Worm (Caenorhabditis elegans) whole organism, L1 larva: Measurements from ENCODE around the gene K11H3.2.

Experiments
- C04F5.9 ChIP-seq: sonication (generic microtip); optimal IDR thresholded peaks from 2 replicates; lab custom pipeline; 2016; ENCODE audit warnings: missing genetic modification characterization, missing compliant biosample characterization
- C16A3.4 ChIP-seq: fragments of 150-350 bp; optimal IDR thresholded peaks from 2 replicates; lab custom pipeline; 2014; ENCODE audit warnings: missing biosample characterization, missing genetic modification characterization
- Y116A8C.19 ChIP-seq: sonication (generic microtip); optimal IDR thresholded peaks from 2 replicates; lab custom pipeline; 2016; ENCODE audit warnings: missing compliant biosample characterization, missing genetic modification characterization, borderline replicate concordance
- alr-1 ChIP-seq: fragments of 200-800 bp; sonication (Bioruptor generic); optimal IDR thresholded peaks from 2 replicates; lab custom pipeline; 2018; ENCODE audit warnings: borderline replicate concordance, mild to moderate bottlenecking, missing genetic modification characterization, missing compliant biosample characterization
- ama-1 ChIP-seq: fragments of 150-350 bp; optimal IDR thresholded peaks from 2 replicates; lab custom pipeline; 2014
- ceh-90 ChIP-seq: sonication (generic microtip); optimal IDR thresholded peaks from 2 replicates; lab custom pipeline; 2016; ENCODE audit warnings: missing genetic modification characterization, missing compliant biosample characterization
- dpl-1 ChIP-seq, 3 experiments: fragments of 150-350 bp in 2 of 3; sonication (generic microtip) in 1 of 3; optimal IDR thresholded peaks; 2 replicates each; lab custom pipeline; 2014 to 2017; ENCODE audit warnings: missing biosample characterization in 3 of 3, missing genetic modification characterization in 3 of 3, missing genetic modification reagents in 3 of 3
- dsc-1 ChIP-seq: sonication (generic microtip); optimal IDR thresholded peaks from 2 replicates; lab custom pipeline; 2016; ENCODE audit warnings: mild to moderate bottlenecking, missing genetic modification characterization, missing compliant biosample characterization
- efl-1 ChIP-seq, 4 experiments: fragments of 150-350 bp; optimal IDR thresholded peaks in 3 of 4; peaks in 1 of 4; 1 replicate in 1 of 4; 2 replicates in 3 of 4; lab custom pipeline; 2014; ENCODE audit warnings: missing biosample characterization in 2 of 4, missing genetic modification characterization in 2 of 4, missing genetic modification reagents in 2 of 4
- efl-3 ChIP-seq: fragments of 200-800 bp; sonication (Bioruptor generic); optimal IDR thresholded peaks from 2 replicates; lab custom pipeline; 2018; ENCODE audit warnings: mild to moderate bottlenecking, missing genetic modification characterization, missing compliant biosample characterization
- egl-13 ChIP-seq: sonication (generic microtip); optimal IDR thresholded peaks from 2 replicates; lab custom pipeline; 2016; ENCODE audit warnings: missing genotype, missing genetic modification reagents, missing genetic modification characterization, missing compliant biosample characterization
- elt-2 ChIP-seq: sonication (generic microtip); optimal IDR thresholded peaks from 2 replicates; lab custom pipeline; 2016; ENCODE audit warnings: missing genetic modification characterization, mild to moderate bottlenecking, inconsistent platforms, missing compliant biosample characterization, missing genetic modification reagents
- fkh-8 ChIP-seq: sonication (generic microtip); optimal IDR thresholded peaks from 2 replicates; lab custom pipeline; 2016; ENCODE audit warnings: mild to moderate bottlenecking, missing genetic modification characterization, missing compliant biosample characterization
- irx-1 ChIP-seq: sonication (generic microtip); optimal IDR thresholded peaks from 2 replicates; lab custom pipeline; 2016; ENCODE audit warnings: missing genetic modification characterization, missing compliant biosample characterization
- isw-1 ChIP-seq: fragments of 200-800 bp; sonication (Bioruptor generic); IDR thresholded peaks from 2 replicates; pipeline ENCODE4 v1.3.6; 2022; ENCODE audit warnings: missing genetic modification characterization, missing compliant biosample characterization
- lin-13 ChIP-seq: fragments of 150-350 bp; optimal IDR thresholded peaks from 2 replicates; lab custom pipeline; 2014; ENCODE audit warnings: missing biosample characterization, missing genetic modification reagents, missing genetic modification characterization
- lin-14 ChIP-seq: fragments of 200-800 bp; sonication (Bioruptor generic); optimal IDR thresholded peaks from 2 replicates; lab custom pipeline; 2018; ENCODE audit warnings: mild to moderate bottlenecking, missing genetic modification characterization, moderate library complexity, missing compliant biosample characterization
- lin-35 ChIP-seq, 2 experiments: fragments of 150-350 bp; optimal IDR thresholded peaks; 2 replicates each; lab custom pipeline; 2014; ENCODE audit warnings: missing biosample characterization in 2 of 2, missing genetic modification characterization in 2 of 2, missing genetic modification reagents in 2 of 2
- lir-3 ChIP-seq: sonication (generic microtip); optimal IDR thresholded peaks from 2 replicates; lab custom pipeline; 2016; ENCODE audit warnings: mild to moderate bottlenecking, missing genetic modification characterization, moderate library complexity, missing compliant biosample characterization; ENCODE audit not compliant: poor library complexity
- lsy-2 ChIP-seq, 2 experiments: fragments of 150-350 bp; optimal IDR thresholded peaks; 2 replicates each; lab custom pipeline; 2014; ENCODE audit warnings: missing biosample characterization in 2 of 2, missing genetic modification characterization in 2 of 2
- mab-9 ChIP-seq: fragments of 200-800 bp; sonication (Bioruptor generic); IDR thresholded peaks from 2 replicates; pipeline ENCODE4 v1.3.6; 2022; ENCODE audit warnings: missing genetic modification reagents, missing genetic modification characterization, missing compliant biosample characterization
- mdl-1 ChIP-seq, 2 experiments: fragments of 150-350 bp; optimal IDR thresholded peaks; 2 replicates each; lab custom pipeline; 2014 to 2017; ENCODE audit warnings: missing biosample characterization in 2 of 2, missing genetic modification characterization in 2 of 2, inconsistent platforms in 1 of 2
- nhr-12 ChIP-seq: sonication (generic microtip); optimal IDR thresholded peaks from 2 replicates; lab custom pipeline; 2017; ENCODE audit warnings: missing biosample characterization, missing genetic modification characterization
- nhr-19 ChIP-seq: fragments of 200-800 bp; sonication (Bioruptor generic); conservative IDR thresholded peaks from 2 replicates; pipeline ENCODE4 v1.3.6; 2022; ENCODE audit warnings: missing genetic modification characterization, missing compliant biosample characterization
- nhr-20 ChIP-seq: sonication (generic microtip); optimal IDR thresholded peaks from 2 replicates; lab custom pipeline; 2016; ENCODE audit warnings: mild to moderate bottlenecking, missing genetic modification characterization, missing compliant biosample characterization
- nhr-237 ChIP-seq: fragments of 150-350 bp; optimal IDR thresholded peaks from 2 replicates; lab custom pipeline; 2014; ENCODE audit warnings: missing biosample characterization, missing genetic modification characterization
- nhr-28 ChIP-seq: fragments of 150-350 bp; optimal IDR thresholded peaks from 2 replicates; lab custom pipeline; 2014; ENCODE audit warnings: missing biosample characterization, missing genetic modification characterization
- nhr-47 ChIP-seq: sonication (generic microtip); optimal IDR thresholded peaks from 2 replicates; lab custom pipeline; 2016; ENCODE audit warnings: mild to moderate bottlenecking, missing genetic modification characterization, moderate library complexity, missing compliant biosample characterization
- nhr-71 ChIP-seq: sonication (generic microtip); optimal IDR thresholded peaks from 2 replicates; lab custom pipeline; 2016; ENCODE audit warnings: mild to moderate bottlenecking, missing genetic modification characterization, moderate library complexity, missing compliant biosample characterization
- nhr-77 ChIP-seq: fragments of 150-350 bp; optimal IDR thresholded peaks from 2 replicates; lab custom pipeline; 2014; ENCODE audit warnings: missing biosample characterization, missing genetic modification characterization
- nhr-90 ChIP-seq: sonication (generic microtip); optimal IDR thresholded peaks from 2 replicates; lab custom pipeline; 2016; ENCODE audit warnings: mild to moderate bottlenecking, missing genetic modification characterization, missing compliant biosample characterization; ENCODE audit not compliant: poor library complexity
- pax-3 ChIP-seq: fragments of 200-800 bp; sonication (Bioruptor generic); optimal IDR thresholded peaks from 2 replicates; lab custom pipeline; 2018; ENCODE audit warnings: mild to moderate bottlenecking, missing genetic modification characterization, moderate library complexity, missing compliant biosample characterization
- skn-1 ChIP-seq: fragments of 150-350 bp; optimal IDR thresholded peaks from 2 replicates; lab custom pipeline; 2014; ENCODE audit warnings: missing biosample characterization, missing genetic modification characterization
- snpc-4 ChIP-seq: fragments of 150-350 bp; optimal IDR thresholded peaks from 2 replicates; lab custom pipeline; 2014; ENCODE audit warnings: missing biosample characterization, missing genetic modification characterization
- snu-23 ChIP-seq: sonication (generic microtip); optimal IDR thresholded peaks from 2 replicates; lab custom pipeline; 2016; ENCODE audit warnings: missing genetic modification characterization, missing compliant biosample characterization
- sox-4 ChIP-seq: sonication (generic microtip); optimal IDR thresholded peaks from 2 replicates; lab custom pipeline; 2016; ENCODE audit warnings: missing genetic modification characterization, missing compliant biosample characterization
- unc-98 ChIP-seq: fragments of 200-800 bp; sonication (Bioruptor generic); IDR thresholded peaks from 2 replicates; pipeline ENCODE4 v1.3.6; 2022; ENCODE audit warnings: missing genetic modification characterization, missing compliant biosample characterization
- zip-4 ChIP-seq: fragments of 200-800 bp; sonication (Bioruptor generic); optimal IDR thresholded peaks from 2 replicates; lab custom pipeline; 2018; ENCODE audit warnings: mild to moderate bottlenecking, missing genetic modification characterization, moderate library complexity, missing compliant biosample characterization
- ztf-4 ChIP-seq: fragments of 150-350 bp; optimal IDR thresholded peaks from 2 replicates; lab custom pipeline; 2014; ENCODE audit warnings: missing biosample characterization, missing genetic modification characterization

Gene K11H3.2

ce11 chrIII:9807560-9808046 lies 38.6 kb upstream of the K11H3.2 start (continued):
- TF ChIP-seq elt-2 (tag; lab: Kevin White, UChicago), result peak; percentile 59
- TF ChIP-seq skn-1 (tag; lab: Kevin White, UChicago), result peak; percentile 26
- no peak for TF ChIP-seq efl-1 (optimal IDR thresholded peaks at IDR 0.05; lab: Kevin White, UChicago)
- TF ChIP-seq efl-1 (GFP tag; optimal IDR thresholded peaks at IDR 0.05 in 1 of 2; lab: Kevin White, UChicago), result peak in 1 of 2 experiments; percentile 91

- TF ChIP-seq ama-1 (lab: Kevin White, UChicago) (no peak), C04F5.9 (tag; lab: Kevin White, UChicago) (peak; percentile 14), lir-3 (tag; lab: Kevin White, UChicago) (peak; percentile 25), ztf-4 (no peak), mdl-1 (tag; optimal IDR thresholded peaks at IDR 0.05; lab: Kevin White, UChicago) (no peak), unc-98 (GFP tag; lab: Robert Waterston, UW) (peak; percentile 38; the same call in 1 of the 2 replicates), dsc-1 (tag; lab: Kevin White, UChicago) (peak; percentile 14), ceh-90 (tag; lab: Kevin White, UChicago) (peak; percentile 55), nhr-47 (tag; lab: Kevin White, UChicago) (peak; percentile 54), efl-1 (optimal IDR thresholded peaks at IDR 0.05; lab: Kevin White, UChicago) (peak; percentile 17 to 27), efl-1 (GFP tag; optimal IDR thresholded peaks at IDR 0.05 in 1 of 2; lab: Kevin White, UChicago) (no peak), alr-1 (tag; lab: Kevin White, UChicago) (no peak), nhr-19 (no peak), fkh-8 (tag; lab: Kevin White, UChicago) (peak; percentile 47), nhr-20 (tag; lab: Kevin White, UChicago) (peak; percentile 12), lin-35 (GFP tag; optimal IDR thresholded peaks at IDR 0.05; lab: Kevin White, UChicago) (peak; percentile 8 to 29), egl-13 (tag; lab: Kevin White, UChicago) (peak; percentile 32), snpc-4 (tag; lab: Kevin White, UChicago) (peak; percentile 34), nhr-71 (tag; lab: Kevin White, UChicago) (peak; percentile 20), lin-13 (GFP tag; lab: Kevin White, UChicago) (no peak), irx-1 (no peak), mab-9 (GFP tag; lab: Robert Waterston, UW) (no peak), pax-3 (peak; percentile 61), nhr-237 (tag; lab: Kevin White, UChicago) (no peak), nhr-28 (tag; lab: Kevin White, UChicago) (no peak), efl-3 (no peak), isw-1 (GFP tag; lab: Robert Waterston, UW) (peak; percentile 18; the same call in 1 of the 2 replicates), lsy-2 (tag; optimal IDR thresholded peaks at IDR 0.05; lab: Kevin White, UChicago) (peak; percentile 44 to 83), nhr-90 (tag; lab: Kevin White, UChicago) (peak; percentile 10), lin-14 (GFP tag; lab: Kevin White, UChicago) (peak; percentile 21), C16A3.4 (peak; percentile 45), snu-23 (GFP tag; lab: Kevin White, UChicago) (peak; percentile 9), dpl-1 (GFP tag; optimal IDR thresholded peaks at IDR 0.05; lab: Kevin White, UChicago) (peak in 1 of 3 experiments; percentile 37), skn-1 (tag; lab: Kevin White, UChicago) (peak; percentile 33), sox-4 (tag; lab: Kevin White, UChicago) (peak; percentile 1)
These were observed 38.0 kb upstream of the K11H3.2 start, which contains the start of gene gtap-2 for ce11 chrIII:9808179-9808578. Gene gtap-2, plus strand, starts transcription at chrIII:9808544.

- TF ChIP-seq efl-3 (no peak), zip-4 (no peak), nhr-77 (no peak), lir-3 (tag; lab: Kevin White, UChicago) (no peak), nhr-12 (tag; lab: Kevin White, UChicago) (no peak), Y116A8C.19 (tag; lab: Kevin White, UChicago) (no peak)
These were observed 33.0 kb upstream of the K11H3.2 start, which contains the start of gene ZK632.14 for ce11 chrIII:9813146-9813545. Gene ZK632.14, plus strand, starts transcription at chrIII:9813446.
